Fruit fly (Drosophila melanogaster) whole organism, embryonic: ENCODE results near the gene CG17230.
A peak's percentile ranks its signal among the peaks of the same experiment; 100 is the strongest.

Experiments
- CG10209 ChIP-seq: fragments of 200-800 bp; sonication (Bioruptor generic); optimal IDR thresholded peaks from 3 replicates; lab custom pipeline; 2017; ENCODE audit warnings: missing biosample characterization, mild to moderate bottlenecking, missing genetic modification characterization, missing genetic modification reagents
- CG10267 ChIP-seq: fragments of 200-800 bp; sonication (Bioruptor generic); optimal IDR thresholded peaks from 2 replicates; lab custom pipeline; 2018; ENCODE audit warnings: missing biosample characterization, mild to moderate bottlenecking, missing genetic modification characterization, moderate library complexity
- CG11085 ChIP-seq: fragments of 200-800 bp; sonication (Bioruptor generic); IDR thresholded peaks from 2 replicates; pipeline ENCODE4 v1.3.6; 2022; ENCODE audit warnings: missing biosample characterization, missing genetic modification characterization
- CG11093 ChIP-seq: fragments of 200-800 bp; sonication (Bioruptor generic); IDR thresholded peaks from 3 replicates; pipeline ENCODE4 v1.3.6; 2022; ENCODE audit warnings: missing biosample characterization, missing genetic modification characterization
- CG12104 ChIP-seq: fragments of 200-800 bp; sonication (Bioruptor generic); optimal IDR thresholded peaks from 3 replicates; lab custom pipeline; 2016; ENCODE audit warnings: missing biosample characterization, missing genetic modification characterization
- CG12236 ChIP-seq: fragments of 200-800 bp; sonication (Bioruptor generic); optimal IDR thresholded peaks from 2 replicates; lab custom pipeline; 2016; ENCODE audit warnings: missing biosample characterization, missing genetic modification characterization
- CG13123 ChIP-seq: fragments of 200-800 bp; sonication (Bioruptor generic); optimal IDR thresholded peaks from 2 replicates; lab custom pipeline; 2016; ENCODE audit warnings: missing biosample characterization, missing genetic modification characterization
- CG14050 ChIP-seq: fragments of 200-800 bp; sonication (Bioruptor generic); IDR thresholded peaks from 3 replicates; pipeline ENCODE4 v1.3.6; 2022; ENCODE audit warnings: missing biosample characterization, missing genetic modification characterization
- CG14441 ChIP-seq: fragments of 200-800 bp; sonication (Bioruptor generic); IDR thresholded peaks from 2 replicates; pipeline ENCODE4 v1.3.6; 2022; ENCODE audit warnings: missing biosample characterization, missing genetic modification characterization
- CG15269 ChIP-seq: fragments of 200-800 bp; sonication (Bioruptor generic); optimal IDR thresholded peaks from 2 replicates; lab custom pipeline; 2018; ENCODE audit warnings: missing biosample characterization, mild to moderate bottlenecking, missing genetic modification characterization, moderate library complexity
- CG16779 ChIP-seq: fragments of 200-800 bp; sonication (Bioruptor generic); IDR thresholded peaks from 2 replicates; pipeline ENCODE4 v1.3.6; 2022; ENCODE audit warnings: missing biosample characterization, missing genetic modification characterization
- CG17912 ChIP-seq: fragments of 200-800 bp; sonication (Bioruptor generic); optimal IDR thresholded peaks from 2 replicates; lab custom pipeline; 2018; ENCODE audit warnings: missing biosample characterization, mild to moderate bottlenecking, missing genetic modification characterization
- CG18476 ChIP-seq: fragments of 200-800 bp; sonication (Bioruptor generic); optimal IDR thresholded peaks from 2 replicates; lab custom pipeline; 2016; ENCODE audit warnings: missing biosample characterization, mild to moderate bottlenecking, missing genetic modification characterization
- CG2889 ChIP-seq: fragments of 200-800 bp; sonication (Bioruptor generic); IDR thresholded peaks from 3 replicates; pipeline ENCODE4 v1.3.6; 2022; ENCODE audit warnings: missing biosample characterization, missing genetic modification characterization
- CG3407 ChIP-seq: fragments of 200-800 bp; sonication (Bioruptor generic); optimal IDR thresholded peaks from 2 replicates; lab custom pipeline; 2018; ENCODE audit warnings: missing biosample characterization, mild to moderate bottlenecking, missing genetic modification characterization
- CG3995 ChIP-seq: fragments of 200-800 bp; sonication (Bioruptor generic); optimal IDR thresholded peaks from 3 replicates; lab custom pipeline; 2016; ENCODE audit warnings: missing biosample characterization, missing genetic modification characterization
- CG4820 ChIP-seq: fragments of 200-800 bp; sonication (Bioruptor generic); optimal IDR thresholded peaks from 3 replicates; lab custom pipeline; 2016; ENCODE audit warnings: missing biosample characterization, missing genetic modification characterization
- CG5180 ChIP-seq: fragments of 200-800 bp; sonication (Bioruptor generic); optimal IDR thresholded peaks from 3 replicates; lab custom pipeline; 2017; ENCODE audit warnings: missing biosample characterization, missing genetic modification characterization, mild to moderate bottlenecking, moderate library complexity, missing genetic modification reagents
- CG5953 ChIP-seq: fragments of 200-800 bp; sonication (Bioruptor generic); IDR thresholded peaks from 2 replicates; pipeline ENCODE4 v1.3.6; 2022; ENCODE audit warnings: missing biosample characterization, missing genetic modification characterization
- CG6254 ChIP-seq: fragments of 200-800 bp; sonication (Bioruptor generic); optimal IDR thresholded peaks from 3 replicates; lab custom pipeline; 2017; ENCODE audit warnings: mild to moderate bottlenecking, missing biosample characterization, missing genetic modification reagents, missing genetic modification characterization
- CG7357 ChIP-seq: fragments of 200-800 bp; sonication (Bioruptor generic); IDR thresholded peaks from 3 replicates; pipeline ENCODE4 v1.3.6; 2022; ENCODE audit warnings: missing biosample characterization, missing genetic modification characterization
- CG7745 ChIP-seq: fragments of 200-800 bp; sonication (Bioruptor generic); optimal IDR thresholded peaks from 2 replicates; lab custom pipeline; 2018; ENCODE audit warnings: missing biosample characterization, mild to moderate bottlenecking, missing genetic modification characterization, moderate library complexity
- CG8281 ChIP-seq: fragments of 200-800 bp; sonication (Bioruptor generic); optimal IDR thresholded peaks from 2 replicates; lab custom pipeline; 2018; ENCODE audit warnings: missing biosample characterization, mild to moderate bottlenecking, missing genetic modification characterization, moderate library complexity
- CG8359 ChIP-seq: fragments of 200-800 bp; sonication (Bioruptor generic); optimal IDR thresholded peaks from 2 replicates; lab custom pipeline; 2017; ENCODE audit warnings: missing biosample characterization, mild to moderate bottlenecking, missing genetic modification characterization, borderline replicate concordance
- CG9797 ChIP-seq: fragments of 200-800 bp; sonication (Bioruptor generic); optimal IDR thresholded peaks from 3 replicates; lab custom pipeline; 2018; ENCODE audit warnings: missing biosample characterization, mild to moderate bottlenecking, missing genetic modification characterization
- CG9817 ChIP-seq: fragments of 200-800 bp; sonication (Bioruptor generic); optimal IDR thresholded peaks from 2 replicates; lab custom pipeline; 2018; ENCODE audit warnings: missing biosample characterization, mild to moderate bottlenecking, missing genetic modification characterization, moderate library complexity
- D19B ChIP-seq: fragments of 200-800 bp; sonication (Bioruptor generic); optimal IDR thresholded peaks from 2 replicates; lab custom pipeline; 2017; ENCODE audit warnings: missing biosample characterization, mild to moderate bottlenecking, missing genetic modification characterization
- Dip3 ChIP-seq: fragments of 200-800 bp; sonication (Bioruptor generic); optimal IDR thresholded peaks from 3 replicates; lab custom pipeline; 2016; ENCODE audit warnings: missing biosample characterization, missing genetic modification characterization
- GATAe ChIP-seq: fragments of 200-800 bp; sonication (Bioruptor generic); conservative IDR thresholded peaks from 2 replicates; pipeline ENCODE4 v1.3.6; 2022; ENCODE audit warnings: missing biosample characterization, missing genetic modification characterization
- Oli ChIP-seq: fragments of 200-800 bp; sonication (Bioruptor generic); optimal IDR thresholded peaks from 2 replicates; lab custom pipeline; 2018; ENCODE audit warnings: missing biosample characterization, mild to moderate bottlenecking, missing genetic modification characterization, moderate library complexity
- Vsx1 ChIP-seq: fragments of 200-800 bp; sonication (Bioruptor generic); optimal IDR thresholded peaks from 2 replicates; lab custom pipeline; 2017; ENCODE audit warnings: missing biosample characterization, mild to moderate bottlenecking, missing genetic modification characterization, missing genetic modification reagents
- cg ChIP-seq: fragments of 200-800 bp; sonication (Bioruptor generic); optimal IDR thresholded peaks from 3 replicates; lab custom pipeline; 2019; ENCODE audit warnings: missing biosample characterization, mild to moderate bottlenecking, missing genetic modification characterization, moderate library complexity
- corto ChIP-seq: fragments of 200-800 bp; sonication (Bioruptor generic); optimal IDR thresholded peaks from 2 replicates; lab custom pipeline; 2016; ENCODE audit warnings: missing biosample characterization, mild to moderate bottlenecking, missing genetic modification characterization, moderate library complexity
- croc ChIP-seq: fragments of 200-800 bp; sonication (Bioruptor generic); conservative IDR thresholded peaks from 3 replicates; pipeline ENCODE4 v1.3.6; 2022; ENCODE audit warnings: missing biosample characterization, missing genetic modification characterization
- cwo ChIP-seq: fragments of 200-800 bp; sonication (Bioruptor generic); optimal IDR thresholded peaks from 3 replicates; lab custom pipeline; 2017; ENCODE audit warnings: missing biosample characterization, missing genetic modification characterization, mild to moderate bottlenecking, moderate library complexity, missing genetic modification reagents
- dimm ChIP-seq: fragments of 200-800 bp; sonication (Bioruptor generic); IDR thresholded peaks from 2 replicates; pipeline ENCODE4 v1.3.6; 2022; ENCODE audit warnings: missing biosample characterization, missing genetic modification characterization
- dm ChIP-seq: fragments of 200-800 bp; sonication (Bioruptor generic); optimal IDR thresholded peaks from 3 replicates; lab custom pipeline; 2016; ENCODE audit warnings: missing biosample characterization, missing genetic modification characterization
- esg ChIP-seq: fragments of 200-800 bp; sonication (Bioruptor generic); conservative IDR thresholded peaks from 2 replicates; pipeline ENCODE4 v1.3.6; 2022; ENCODE audit warnings: missing biosample characterization, missing genetic modification characterization
- exex ChIP-seq: fragments of 200-800 bp; sonication (Bioruptor generic); optimal IDR thresholded peaks from 4 replicates; lab custom pipeline; 2018; ENCODE audit warnings: missing biosample characterization, mild to moderate bottlenecking, missing genetic modification characterization, moderate library complexity
- fd64A ChIP-seq: fragments of 200-800 bp; sonication (Bioruptor generic); optimal IDR thresholded peaks from 3 replicates; lab custom pipeline; 2018; ENCODE audit warnings: missing biosample characterization, mild to moderate bottlenecking, missing genetic modification characterization
- hbn ChIP-seq: fragments of 200-800 bp; sonication (Bioruptor generic); IDR thresholded peaks from 2 replicates; pipeline ENCODE4 v1.3.6; 2022; ENCODE audit warnings: missing biosample characterization, missing genetic modification characterization; ENCODE audit not compliant: partially characterized antibody
- hth ChIP-seq: fragments of >200 bp; optimal IDR thresholded peaks from 2 replicates; lab custom pipeline; 2017; ENCODE audit warnings: inconsistent platforms
- jigr1 ChIP-seq: fragments of 200-800 bp; sonication (Bioruptor generic); IDR thresholded peaks from 3 replicates; pipeline ENCODE4 v1.3.6; 2022; ENCODE audit warnings: missing biosample characterization, missing genetic modification characterization
- klu ChIP-seq: fragments of 200-800 bp; sonication (Bioruptor generic); IDR thresholded peaks from 2 replicates; pipeline ENCODE4 v1.3.6; 2022; ENCODE audit warnings: missing biosample characterization, missing genetic modification characterization
- sens-2 ChIP-seq: fragments of 200-800 bp; sonication (Bioruptor generic); IDR thresholded peaks from 2 replicates; pipeline ENCODE4 v1.3.6; 2022; ENCODE audit warnings: missing biosample characterization, missing genetic modification characterization
- seq ChIP-seq: fragments of 200-800 bp; sonication (Bioruptor generic); IDR thresholded peaks from 2 replicates; pipeline ENCODE4 v1.3.6; 2022; ENCODE audit warnings: missing biosample characterization, missing genetic modification characterization
- stc ChIP-seq: fragments of 200-800 bp; sonication (Bioruptor generic); IDR thresholded peaks from 2 replicates; pipeline ENCODE4 v1.3.6; 2022; ENCODE audit warnings: missing biosample characterization, missing genetic modification characterization
- tap ChIP-seq: fragments of 200-800 bp; optimal IDR thresholded peaks from 3 replicates; lab custom pipeline; 2019; ENCODE audit warnings: missing biosample characterization, mild to moderate bottlenecking, missing genetic modification characterization, moderate library complexity
- tx ChIP-seq: fragments of 200-800 bp; sonication (Bioruptor generic); optimal IDR thresholded peaks from 2 replicates; lab custom pipeline; 2016; ENCODE audit warnings: missing biosample characterization, missing genetic modification characterization
- vnd ChIP-seq: fragments of 200-800 bp; sonication (Bioruptor generic); IDR thresholded peaks from 3 replicates; pipeline ENCODE4 v1.3.6; 2022; ENCODE audit warnings: missing biosample characterization, missing genetic modification characterization; ENCODE audit not compliant: partially characterized antibody
- zfh1 ChIP-seq: fragments of 200-800 bp; sonication (Bioruptor generic); IDR thresholded peaks from 3 replicates; pipeline ENCODE4 v1.3.6; 2022; ENCODE audit warnings: missing biosample characterization, missing genetic modification characterization

CG17230 gene

DNA sequence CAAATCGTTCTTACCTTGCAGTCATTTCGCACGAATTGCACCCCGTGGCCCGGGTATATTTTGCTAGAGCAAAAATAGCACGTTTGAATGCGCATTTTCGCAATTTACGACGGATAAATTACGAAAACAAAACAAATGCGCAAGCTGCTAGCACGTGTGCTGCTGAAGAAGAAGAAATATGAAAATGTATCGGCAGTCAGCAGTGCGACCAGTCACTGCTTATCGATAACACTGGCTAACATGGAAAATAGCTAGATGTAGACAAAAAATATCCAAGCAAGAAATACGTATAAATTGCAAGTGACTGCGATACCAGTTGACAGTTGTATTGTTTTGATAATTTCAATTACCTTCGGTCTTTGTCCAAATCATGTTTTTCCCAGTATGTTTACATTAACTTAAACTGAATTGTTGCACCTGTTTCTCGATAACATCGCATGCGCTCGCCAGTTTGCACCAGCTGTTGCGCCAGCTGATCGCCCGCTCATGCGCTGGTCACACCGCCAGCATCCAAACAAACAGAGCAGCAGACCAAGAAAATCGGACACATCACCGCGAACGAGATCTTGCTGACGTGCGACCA lies 6.1 kb upstream of the CG17230 start, which contains the start of the genes RpL24-like and CG5276 (continued):
- TF ChIP-seq CG8359 (GFP tag; lab: Kevin White, UChicago) (no peak), CG7745 (tag; lab: Kevin White, UChicago) (no peak), CG13123 (GFP tag; lab: Kevin White, UChicago) (no peak), CG2889 (GFP tag; lab: Robert Waterston, UW) (no peak), jigr1 (GFP tag; lab: Robert Waterston, UW) (no peak), seq (GFP tag; lab: Robert Waterston, UW) (no peak), CG14441 (no peak), corto (GFP tag; lab: Kevin White, UChicago) (no peak), CG14050 (GFP tag; lab: Robert Waterston, UW) (no peak), CG7357 (GFP tag; lab: Robert Waterston, UW) (peak; percentile 55; the same call in 1 of the 3 replicates), esg (no peak), exex (tag; lab: Kevin White, UChicago) (no peak), CG6254 (GFP tag; lab: Kevin White, UChicago) (no peak), CG11093 (GFP tag; lab: Robert Waterston, UW) (no peak), klu (GFP tag; lab: Robert Waterston, UW) (no peak), dimm (no peak), CG5180 (GFP tag; lab: Kevin White, UChicago) (no peak), CG15269 (no peak), CG16779 (GFP tag; lab: Robert Waterston, UW) (no peak), fd64A (GFP tag; lab: Kevin White, UChicago) (no peak), cwo (GFP tag; lab: Kevin White, UChicago) (peak; percentile 66), CG18476 (GFP tag; lab: Kevin White, UChicago) (no peak), CG4820 (GFP tag; lab: Kevin White, UChicago) (no peak), hth (lab: Kevin White, UChicago) (no peak), CG9817 (tag; lab: Kevin White, UChicago) (no peak), CG17912 (no peak), tx (GFP tag; lab: Kevin White, UChicago) (no peak), hbn (GFP tag; lab: Robert Waterston, UW) (peak; percentile 59), dm (GFP tag; lab: Kevin White, UChicago) (peak; percentile 98), stc (GFP tag; lab: Robert Waterston, UW) (no peak), sens-2 (no peak), tap (no peak), D19B (no peak), Oli (tag; lab: Kevin White, UChicago) (no peak), croc (no peak), Vsx1 (GFP tag; lab: Kevin White, UChicago) (no peak), vnd (GFP tag; lab: Robert Waterston, UW) (peak; percentile 65), CG3407 (GFP tag; lab: Kevin White, UChicago) (no peak), zfh1 (GFP tag; lab: Robert Waterston, UW) (no peak), GATAe (no peak), CG3995 (GFP tag; lab: Kevin White, UChicago) (peak; percentile 28), CG11085 (GFP tag; lab: Robert Waterston, UW) (no peak), Dip3 (no peak), CG9797 (GFP tag; lab: Kevin White, UChicago) (peak; percentile 99), CG10267 (tag; lab: Kevin White, UChicago) (peak; percentile 60), CG5953 (GFP tag; lab: Robert Waterston, UW) (no peak), CG12236 (GFP tag; lab: Kevin White, UChicago) (no peak), cg (GFP tag; lab: Kevin White, UChicago) (no peak), CG8281 (tag; lab: Kevin White, UChicago) (no peak), CG10209 (no peak), CG12104 (GFP tag; lab: Kevin White, UChicago) (no peak)
